Worm (Caenorhabditis elegans): ENCODE data around the gene D2023.6.

Gene D2023.6

ce11 chrV:11800486-11800885 lies 26.7 kb upstream of the D2023.6 start (continued):
- TF ChIP-seq lin-29 (GFP tag; IDR thresholded peaks at IDR 0.05) (no peak), nhr-102 (tag; optimal IDR thresholded peaks at IDR 0.05) (no peak), F10B5.3 (tag; optimal IDR thresholded peaks at IDR 0.05) (no peak), lsy-2 (tag; optimal IDR thresholded peaks at IDR 0.05) (peak in 1 of 2 experiments; percentile 34), madf-9 (GFP tag; conservative IDR thresholded peaks at IDR 0.05) (no peak), vab-7 (GFP tag; IDR thresholded peaks at IDR 0.05) (no peak), nhr-28 (tag; optimal IDR thresholded peaks at IDR 0.05) (peak; percentile 28), hif-1 (tag; optimal IDR thresholded peaks at IDR 0.05) (no peak), madf-5 (GFP tag; IDR thresholded peaks at IDR 0.05) (no peak), zfp-3 (GFP tag; conservative IDR thresholded peaks at IDR 0.05) (no peak), spr-3 (GFP tag; optimal IDR thresholded peaks at IDR 0.05) (no peak), T20F7.1 (GFP tag; optimal IDR thresholded peaks at IDR 0.05) (peak; percentile 24), gei-8 (GFP tag; optimal IDR thresholded peaks at IDR 0.05) (no peak), nhr-76 (tag; optimal IDR thresholded peaks at IDR 0.05) (no peak), lin-38 (GFP tag; IDR thresholded peaks at IDR 0.05) (no peak), ces-1 (GFP tag; optimal IDR thresholded peaks at IDR 0.05) (no peak), ceh-32 (tag; optimal IDR thresholded peaks at IDR 0.05; ENCODE audit: poor library complexity) (no peak), ceh-62 (tag; optimal IDR thresholded peaks at IDR 0.05) (no peak)

ce11 chrV:11801076-11801849 lies 25.9 kb upstream of the D2023.6 start:
- no peak for TF ChIP-seq hif-1 (tag; optimal IDR thresholded peaks at IDR 0.05)
- 0 out of 2 replicates have a peak, but pooled peaks have one; percentile 35 for TF ChIP-seq nhr-42 (GFP tag; IDR thresholded peaks at IDR 0.05)
- peak; percentile 83 for TF ChIP-seq nhr-48 (tag; optimal IDR thresholded peaks at IDR 0.05)
- TF ChIP-seq mdl-1 (tag; optimal IDR thresholded peaks at IDR 0.05), result peak in 1 of 2 experiments; percentile 18
- peak; percentile 51 for TF ChIP-seq dve-1 (tag; optimal IDR thresholded peaks at IDR 0.05; ENCODE audit: insufficient read depth)
- peak; percentile 23 for TF ChIP-seq mxl-3 (GFP tag; optimal IDR thresholded peaks at IDR 0.05)
- TF ChIP-seq lsy-2 (tag; optimal IDR thresholded peaks at IDR 0.05), result peak; percentile 18 to 56
- TF ChIP-seq snpc-4 (tag; optimal IDR thresholded peaks at IDR 0.05), result no peak
- TF ChIP-seq nhr-237 (tag; optimal IDR thresholded peaks at IDR 0.05), result no peak
- TF ChIP-seq unc-62 (GFP tag; optimal IDR thresholded peaks at IDR 0.05 in 1 of 2), result peak in 1 of 2 experiments; percentile 60
- no peak for TF ChIP-seq unc-62 (tag; optimal IDR thresholded peaks at IDR 0.05)
- TF ChIP-seq aha-1 (tag), result peak; percentile 91
- peak; percentile 47 for TF ChIP-seq hlh-11 (tag; optimal IDR thresholded peaks at IDR 0.05)

- TF ChIP-seq pha-4 (GFP tag; IDR thresholded peaks at IDR 0.05) (no peak), pha-4 (tag; optimal IDR thresholded peaks at IDR 0.05) (no peak), lin-13 (GFP tag; optimal IDR thresholded peaks at IDR 0.05) (no peak), nhr-25 (tag; optimal IDR thresholded peaks at IDR 0.05; ENCODE audit: borderline replicate concordance, insufficient read depth) (peak; percentile 86), nhr-76 (tag; optimal IDR thresholded peaks at IDR 0.05) (no peak), cey-2 (tag; optimal IDR thresholded peaks at IDR 0.05; ENCODE audit: borderline replicate concordance, insufficient read depth) (peak; percentile 94), mes-2 (tag; optimal IDR thresholded peaks at IDR 0.05; ENCODE audit: poor library complexity, severe bottlenecking) (no peak), D1046.2 (GFP tag; IDR thresholded peaks at IDR 0.05) (no peak), F26F4.8 (GFP tag; conservative IDR thresholded peaks at IDR 0.05) (no peak), nhr-11 (tag; optimal IDR thresholded peaks at IDR 0.05) (no peak), hlh-11 (tag; optimal IDR thresholded peaks at IDR 0.05) (peak; percentile 89), snpc-1.2 (GFP tag; IDR thresholded peaks at IDR 0.05) (no peak), tag-97 (GFP tag; IDR thresholded peaks at IDR 0.05) (no peak), gei-8 (GFP tag; optimal IDR thresholded peaks at IDR 0.05) (peak; percentile 86), ztf-7 (tag; optimal IDR thresholded peaks at IDR 0.05) (no peak), aly-2 (tag; optimal IDR thresholded peaks at IDR 0.05) (no peak), aha-1 (tag) (peak; percentile 87), F49E8.2 (tag; optimal IDR thresholded peaks at IDR 0.05; ENCODE audit: borderline replicate concordance) (no peak), unc-39 (tag; optimal IDR thresholded peaks at IDR 0.05) (no peak), mdl-1 (tag; optimal IDR thresholded peaks at IDR 0.05) (peak; percentile 83 to 94), lim-7 (GFP tag; IDR thresholded peaks at IDR 0.05) (no peak), Y75B8A.6 (GFP tag; IDR thresholded peaks at IDR 0.05) (no peak), dve-1 (tag; optimal IDR thresholded peaks at IDR 0.05; ENCODE audit: insufficient read depth) (peak; percentile 81), rbr-2 (tag; optimal IDR thresholded peaks at IDR 0.05) (peak; percentile 6)
These were observed 24.6 kb upstream of the D2023.6 start for ce11 chrV:11802508-11802907.
